Fruit fly (Drosophila melanogaster) whole organism, adult: ENCODE results near the gene CheA7a.

Experiments used
- CG14711 ChIP-seq: fragments of 200-800 bp; sonication (Bioruptor generic); optimal IDR thresholded peaks from 2 replicates; lab custom pipeline; 2018; ENCODE audit warnings: missing biosample characterization, mild to moderate bottlenecking, missing genetic modification characterization, moderate library complexity
- CG5204 ChIP-seq: fragments of 200-800 bp; sonication (Bioruptor generic); optimal IDR thresholded peaks from 2 replicates; lab custom pipeline; 2016; ENCODE audit warnings: missing biosample characterization, missing genetic modification characterization
- CG7045 ChIP-seq: fragments of 200-800 bp; sonication (Bioruptor generic); optimal IDR thresholded peaks from 2 replicates; lab custom pipeline; 2017; ENCODE audit warnings: missing biosample characterization, mild to moderate bottlenecking, missing genetic modification characterization
- Clk ChIP-seq: fragments of 200-800 bp; sonication (Bioruptor generic); optimal IDR thresholded peaks from 2 replicates; lab custom pipeline; 2017; ENCODE audit warnings: missing biosample characterization, missing genetic modification characterization
- Crg-1 ChIP-seq: fragments of 200-800 bp; sonication (Bioruptor generic); optimal IDR thresholded peaks from 2 replicates; lab custom pipeline; 2016; ENCODE audit warnings: missing biosample characterization, missing genetic modification characterization
- Hr96 ChIP-seq: fragments of 200-800 bp; sonication (Bioruptor generic); optimal IDR thresholded peaks from 2 replicates; lab custom pipeline; 2016; ENCODE audit warnings: missing biosample characterization, missing genetic modification characterization
- bab1 ChIP-seq: fragments of 200-800 bp; sonication (Bioruptor generic); optimal IDR thresholded peaks from 3 replicates; lab custom pipeline; 2019; ENCODE audit warnings: missing biosample characterization, mild to moderate bottlenecking, missing genetic modification characterization, moderate library complexity

dm6 chrX:7415027-7415426 lies 37.1 kb downstream of the CheA7a start:
- TF ChIP-seq Clk (no peak), bab1 (GFP tag; lab: Kevin White, UChicago) (no peak), CG7045 (no peak), CG5204 (GFP tag; lab: Kevin White, UChicago) (no peak), CG14711 (tag; lab: Kevin White, UChicago) (no peak), Crg-1 (GFP tag; lab: Kevin White, UChicago) (no peak), Hr96 (GFP tag; lab: Kevin White, UChicago) (no peak)
